Fruit fly (Drosophila melanogaster): ENCODE results near the gene CG14689.

DNA sequence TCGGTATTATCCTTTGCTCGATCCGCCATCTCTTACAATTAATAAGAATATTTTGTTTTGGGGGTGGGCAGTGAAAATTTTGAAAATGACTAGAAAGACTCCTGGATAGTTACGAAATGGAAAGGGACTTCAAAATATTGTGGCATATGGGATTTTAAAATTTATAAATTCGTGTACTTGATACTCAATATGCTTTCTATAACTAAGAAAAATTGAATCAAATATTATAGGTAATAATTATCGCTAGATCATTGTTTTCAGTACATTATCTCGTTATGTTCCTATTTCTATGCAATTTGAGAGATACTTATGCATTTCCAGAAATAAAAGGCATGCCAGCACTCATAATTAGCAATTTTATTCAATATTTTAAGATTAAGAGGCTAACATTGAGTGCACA lies 44.5 kb upstream of the CG14689 start, which contains the start of gene CG14691:
- TF ChIP-seq EcR (GFP tag; optimal IDR thresholded peaks at IDR 0.05) (no peak), CG10348 (GFP tag; IDR thresholded peaks at IDR 0.05) (no peak), CG14655 (GFP tag; optimal IDR thresholded peaks at IDR 0.05) (no peak), D1 (tag; optimal IDR thresholded peaks at IDR 0.05) (no peak), CG13204 (GFP tag; optimal IDR thresholded peaks at IDR 0.05) (no peak), CG34367 (tag; optimal IDR thresholded peaks at IDR 0.05) (no peak), Snoo (tag; optimal IDR thresholded peaks at IDR 0.05) (no peak), Pif1B (GFP tag; optimal IDR thresholded peaks at IDR 0.05) (no peak), CG4496 (GFP tag; IDR thresholded peaks at IDR 0.05) (no peak)

Measured in whole organism, pupa.